Worm (Caenorhabditis elegans) whole organism, L1 larva: ENCODE results near the gene K12H6.4.
A peak's percentile ranks its signal among the peaks of the same experiment; 100 is the strongest.

Experiments
- C04F5.9 ChIP-seq: sonication (generic microtip); optimal IDR thresholded peaks from 2 replicates; lab custom pipeline; 2016; ENCODE audit warnings: missing genetic modification characterization, missing compliant biosample characterization
- ama-1 ChIP-seq: fragments of 150-350 bp; optimal IDR thresholded peaks from 2 replicates; lab custom pipeline; 2014
- elt-3 ChIP-seq, 6 experiments: fragments of 150-350 bp in 1 of 6; sonication (generic microtip); optimal IDR thresholded peaks; 2 replicates each; lab custom pipeline; 2017 to 2018; ENCODE audit warnings: missing biosample characterization in 6 of 6, missing genetic modification characterization in 6 of 6, inconsistent platforms in 1 of 6
- fos-1 ChIP-seq: fragments of 150-350 bp; optimal IDR thresholded peaks from 2 replicates; lab custom pipeline; 2014; ENCODE audit warnings: missing biosample characterization, missing genetic modification characterization
- lin-39 ChIP-seq: fragments of 150-350 bp; optimal IDR thresholded peaks from 2 replicates; lab custom pipeline; 2014; ENCODE audit warnings: missing biosample characterization, missing genetic modification reagents, missing genetic modification characterization
- nhr-11 ChIP-seq: fragments of 150-350 bp; optimal IDR thresholded peaks from 2 replicates; lab custom pipeline; 2014; ENCODE audit warnings: missing biosample characterization, missing genetic modification characterization
- nhr-28 ChIP-seq: fragments of 150-350 bp; optimal IDR thresholded peaks from 2 replicates; lab custom pipeline; 2014; ENCODE audit warnings: missing biosample characterization, missing genetic modification characterization
- zag-1 ChIP-seq: fragments of 150-350 bp; optimal IDR thresholded peaks from 2 replicates; lab custom pipeline; 2014; ENCODE audit warnings: missing biosample characterization, missing genetic modification characterization
- ztf-11 ChIP-seq, 2 experiments: sonication (generic microtip); optimal IDR thresholded peaks; 2 replicates each; lab custom pipeline; 2016 to 2017; ENCODE audit warnings: missing genetic modification characterization in 2 of 2, missing biosample characterization in 1 of 2, missing compliant biosample characterization in 1 of 2
- ztf-4 ChIP-seq: fragments of 150-350 bp; optimal IDR thresholded peaks from 2 replicates; lab custom pipeline; 2014; ENCODE audit warnings: missing biosample characterization, missing genetic modification characterization

DNA sequence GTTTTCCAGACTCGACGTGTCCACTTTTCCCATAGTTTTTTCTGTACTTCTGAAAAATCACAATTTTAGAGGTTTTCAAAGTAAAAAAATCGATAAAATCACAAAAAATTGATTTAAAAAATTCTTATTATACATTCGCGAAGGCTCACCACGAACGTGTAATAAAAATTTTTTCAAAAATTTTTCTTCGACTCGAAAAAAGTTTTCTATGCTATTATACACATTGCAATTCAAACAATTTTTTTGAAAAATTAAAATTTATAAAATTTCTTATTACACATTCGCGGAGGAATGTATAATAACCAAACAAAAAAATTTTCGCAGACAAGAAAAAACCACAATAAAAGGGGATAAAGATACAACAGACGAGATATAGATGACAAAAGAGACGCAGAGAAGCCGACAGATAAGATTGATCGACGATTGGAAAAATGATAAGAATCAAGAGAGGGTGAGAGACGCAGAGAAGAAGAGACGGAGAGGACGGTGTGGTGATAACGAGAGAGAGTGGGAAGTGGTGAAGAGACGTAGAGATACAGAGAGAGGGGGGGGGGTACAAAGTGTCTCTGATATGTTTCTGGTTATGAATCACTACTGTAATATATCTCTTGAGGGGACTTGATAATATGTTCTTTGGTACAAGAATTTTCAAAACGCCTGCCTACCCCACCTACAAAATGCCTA, 23.4 kb downstream of the K12H6.4 start, which contains the start of gene nhr-119:
- TF ChIP-seq ama-1 (lab: Kevin White, UChicago) (peak; percentile 0), C04F5.9 (tag; lab: Kevin White, UChicago) (no peak), ztf-4 (tag; lab: Kevin White, UChicago) (peak; percentile 40), nhr-28 (no peak), fos-1 (no peak), ztf-11 (tag; optimal IDR thresholded peaks at IDR 0.05; lab: Kevin White, UChicago) (no peak), elt-3 (tag; optimal IDR thresholded peaks at IDR 0.05; lab: Kevin White, UChicago) (peak in 3 of 6 experiments; percentile 91 to 99 (median 91)), lin-39 (peak; percentile 92), nhr-11 (peak; percentile 86), zag-1 (no peak)
